Fruit fly (Drosophila melanogaster) whole organism: ENCODE results near the gene Pi4KIIalpha.

Source experiments
- CG8478 ChIP-seq: fragments of >200 bp; optimal IDR thresholded peaks from 2 replicates; lab custom pipeline; 2018; ENCODE audit warnings: inconsistent platforms
- Dll ChIP-seq: fragments of >200 bp; optimal IDR thresholded peaks from 2 replicates; lab custom pipeline; 2017
- EcR ChIP-seq, 2 experiments: fragments of >200 bp; optimal IDR thresholded peaks; 2 replicates each; lab custom pipeline; 2017; ENCODE audit warnings: missing biosample characterization in 2 of 2, missing genetic modification characterization in 2 of 2, missing genetic modification reagents in 2 of 2
- pan ChIP-seq: fragments of >200 bp; optimal IDR thresholded peaks from 2 replicates; lab custom pipeline; 2017
- psq ChIP-seq: fragments of >200 bp; optimal IDR thresholded peaks from 2 replicates; lab custom pipeline; 2017
- usp ChIP-seq: fragments of >200 bp; optimal IDR thresholded peaks from 2 replicates; lab custom pipeline; 2017; ENCODE audit warnings: missing biosample characterization, missing genetic modification characterization, mixed read lengths

Pi4KIIalpha gene

DNA sequence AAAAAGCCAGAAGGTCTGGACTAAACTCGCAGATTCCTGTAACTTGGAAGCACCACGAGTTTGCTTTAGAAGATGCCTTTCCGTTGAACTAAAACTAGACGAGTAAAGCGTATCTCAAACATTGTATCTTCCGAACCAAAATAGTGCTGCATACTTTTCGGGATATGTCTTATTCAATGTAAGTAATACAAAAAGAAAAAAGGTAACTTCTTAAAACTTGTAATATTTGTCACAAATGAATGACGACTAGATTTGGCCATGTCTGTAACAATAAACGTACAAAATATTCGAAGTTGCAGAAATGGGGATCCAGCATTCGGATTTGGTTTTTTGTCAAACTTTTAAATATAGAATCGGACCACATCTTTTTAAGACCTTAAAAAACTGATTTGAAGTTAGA, 31.4 kb upstream of the Pi4KIIalpha start:
- TF ChIP-seq psq (lab: Kevin White, UChicago) = no peak

DNA sequence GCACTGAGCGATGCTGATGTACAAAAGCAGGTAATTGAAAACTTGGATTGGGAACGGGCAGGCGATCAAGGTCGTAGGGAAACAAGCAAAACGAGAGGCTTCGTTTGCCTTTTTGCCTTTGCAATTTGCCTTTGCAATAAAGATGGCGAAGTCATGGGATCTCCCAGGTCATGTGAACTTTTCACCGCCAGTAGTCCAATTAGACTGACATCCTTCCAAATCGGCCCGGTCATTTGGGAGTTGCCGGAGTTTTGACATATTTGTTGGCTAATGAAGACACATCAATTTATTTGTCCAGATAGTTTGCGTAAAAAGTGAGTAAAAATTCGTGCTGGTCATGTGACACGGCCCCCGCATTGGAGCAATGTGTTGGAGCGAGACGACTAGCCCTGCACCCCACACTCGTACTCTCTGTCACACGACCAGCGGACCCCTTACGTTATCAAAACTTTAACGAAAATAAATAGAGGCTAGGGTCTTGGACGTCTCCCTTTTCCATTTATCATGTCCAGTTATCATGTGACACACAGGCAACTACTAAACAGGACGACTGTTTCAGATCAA, 28.6 kb upstream of the Pi4KIIalpha start:
- TF ChIP-seq usp (GFP tag; lab: Kevin White, UChicago) (no peak), CG8478 (lab: Kevin White, UChicago) (peak; percentile 49)

DNA sequence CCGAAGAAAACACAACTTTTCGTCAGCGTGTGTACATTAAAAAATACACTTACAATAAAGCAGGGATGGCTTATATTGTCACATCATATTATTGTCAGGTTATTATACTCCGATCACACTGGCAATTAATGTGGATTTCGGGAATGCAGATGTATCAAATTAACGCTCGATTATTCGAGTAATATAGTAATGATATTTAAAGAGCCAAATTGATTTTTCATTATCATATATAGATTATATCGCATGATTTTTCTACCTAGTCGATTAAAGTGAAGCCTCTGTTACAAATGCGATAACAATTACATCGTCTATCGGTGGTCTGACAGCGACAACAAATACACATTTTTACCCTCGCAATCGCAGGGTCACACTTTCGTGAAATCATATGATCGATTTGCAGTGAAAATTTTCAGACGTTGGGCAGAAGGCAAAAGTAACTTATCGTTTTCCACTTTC, 28.0 kb upstream of the Pi4KIIalpha start, which contains the start of the genes noi and Vha26:
noi (minus strand) TSS at position 62 of the 456 bp plus-strand sequence.
Vha26 (plus strand) TSS at position 366 of the 456 bp plus-strand sequence.
- TF ChIP-seq EcR (GFP tag; optimal IDR thresholded peaks at IDR 0.05; lab: Kevin White, UChicago) (no peak), CG8478 (lab: Kevin White, UChicago) (no peak), psq (lab: Kevin White, UChicago) (no peak), pan (lab: Kevin White, UChicago) (no peak), usp (GFP tag; lab: Kevin White, UChicago) (no peak), Dll (lab: Kevin White, UChicago) (no peak)

DNA sequence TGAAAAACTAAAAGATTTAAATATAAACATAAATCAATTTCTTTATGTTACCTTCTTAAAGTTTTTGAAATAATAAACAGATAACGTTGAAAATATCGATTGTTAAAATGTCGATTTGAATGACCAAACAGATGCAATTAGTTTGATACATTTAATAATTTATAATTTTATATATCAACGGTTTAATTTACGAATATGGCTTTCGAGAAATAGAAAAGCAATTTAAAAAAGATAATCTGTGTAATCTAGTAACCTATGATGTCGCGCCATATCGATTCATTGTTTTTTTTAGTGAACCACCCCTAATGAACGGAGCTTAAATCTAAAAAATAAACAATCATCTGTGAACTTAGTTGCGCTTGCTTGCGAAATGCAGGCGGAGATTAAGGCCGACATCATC, 25.1 kb upstream of the Pi4KIIalpha start, which contains the start of gene PolZ2:
PolZ2 (plus strand) TSS at position 301 of the 400 bp plus-strand sequence.
- TF ChIP-seq CG8478 (lab: Kevin White, UChicago) (no peak), EcR (GFP tag; optimal IDR thresholded peaks at IDR 0.05; lab: Kevin White, UChicago) (no peak), usp (GFP tag; lab: Kevin White, UChicago) (no peak), pan (lab: Kevin White, UChicago) (no peak), psq (lab: Kevin White, UChicago) (no peak), Dll (lab: Kevin White, UChicago) (no peak)

DNA sequence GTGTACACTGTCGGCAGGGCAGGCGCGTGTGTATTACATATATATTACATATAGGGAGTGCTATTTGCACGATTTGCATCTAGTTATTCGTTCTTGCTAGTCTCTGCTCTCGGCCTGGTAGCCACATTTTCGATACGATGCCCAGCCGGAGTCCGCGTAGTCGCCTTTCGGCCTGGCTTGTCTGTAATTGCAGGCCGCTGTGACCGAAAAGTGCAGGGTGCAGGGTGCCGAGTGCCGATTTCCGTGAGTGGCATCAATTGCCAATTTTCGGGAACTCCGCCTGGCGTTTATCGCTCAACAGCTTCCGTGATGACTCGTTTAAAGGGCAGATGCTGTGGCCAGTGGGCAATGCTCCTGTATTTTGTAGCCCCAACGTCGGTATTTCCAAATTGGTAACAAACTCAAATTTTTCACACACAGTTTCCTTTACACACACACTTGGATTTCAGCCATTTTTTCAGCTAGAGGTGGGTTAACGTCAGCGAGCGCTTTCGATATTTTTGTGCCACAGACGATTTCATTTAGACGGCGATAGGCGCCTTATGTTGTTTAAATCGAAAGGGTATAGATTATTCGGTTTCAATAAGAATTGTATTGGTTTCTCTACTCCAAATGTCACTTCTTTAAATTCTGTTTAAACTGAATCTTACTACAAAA, 24.5 kb upstream of the Pi4KIIalpha start, which contains the start of gene CG2926:
CG2926 (minus strand) TSS at position 518 of the 657 bp plus-strand sequence.
- no peak for TF ChIP-seq EcR (GFP tag; optimal IDR thresholded peaks at IDR 0.05; lab: Kevin White, UChicago)
- TF ChIP-seq Dll (lab: Kevin White, UChicago) = no peak
- no peak for TF ChIP-seq usp (GFP tag; lab: Kevin White, UChicago)
- TF ChIP-seq pan (lab: Kevin White, UChicago) = no peak
- no peak for TF ChIP-seq psq (lab: Kevin White, UChicago)
- no peak for TF ChIP-seq CG8478 (lab: Kevin White, UChicago)

DNA sequence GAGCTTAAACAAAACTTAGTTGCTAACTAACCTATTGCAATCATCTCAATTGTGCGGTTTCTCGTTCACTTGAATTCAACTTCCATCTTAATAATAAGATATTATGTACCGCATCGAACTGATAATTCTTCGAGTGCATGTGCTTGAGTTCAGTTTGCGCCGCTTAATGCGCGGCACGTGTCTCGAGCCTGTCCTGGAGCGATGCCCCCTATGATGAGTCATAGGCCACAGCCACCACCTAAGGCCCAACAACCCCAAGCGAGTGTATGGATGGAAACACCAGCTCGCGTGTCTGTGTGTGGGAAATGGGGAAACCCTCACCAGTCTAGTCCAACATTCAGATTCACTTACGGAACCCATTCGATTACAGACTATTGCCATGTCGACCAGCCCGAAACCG, 10.4 kb upstream of the Pi4KIIalpha start:
- no peak for TF ChIP-seq EcR (GFP tag; optimal IDR thresholded peaks at IDR 0.05; lab: Kevin White, UChicago)
- TF ChIP-seq Dll (lab: Kevin White, UChicago) = no peak
- no peak for TF ChIP-seq psq (lab: Kevin White, UChicago)
- TF ChIP-seq pan (lab: Kevin White, UChicago) = no peak
- TF ChIP-seq usp (GFP tag; lab: Kevin White, UChicago) = no peak
- TF ChIP-seq CG8478 (lab: Kevin White, UChicago) = no peak

DNA sequence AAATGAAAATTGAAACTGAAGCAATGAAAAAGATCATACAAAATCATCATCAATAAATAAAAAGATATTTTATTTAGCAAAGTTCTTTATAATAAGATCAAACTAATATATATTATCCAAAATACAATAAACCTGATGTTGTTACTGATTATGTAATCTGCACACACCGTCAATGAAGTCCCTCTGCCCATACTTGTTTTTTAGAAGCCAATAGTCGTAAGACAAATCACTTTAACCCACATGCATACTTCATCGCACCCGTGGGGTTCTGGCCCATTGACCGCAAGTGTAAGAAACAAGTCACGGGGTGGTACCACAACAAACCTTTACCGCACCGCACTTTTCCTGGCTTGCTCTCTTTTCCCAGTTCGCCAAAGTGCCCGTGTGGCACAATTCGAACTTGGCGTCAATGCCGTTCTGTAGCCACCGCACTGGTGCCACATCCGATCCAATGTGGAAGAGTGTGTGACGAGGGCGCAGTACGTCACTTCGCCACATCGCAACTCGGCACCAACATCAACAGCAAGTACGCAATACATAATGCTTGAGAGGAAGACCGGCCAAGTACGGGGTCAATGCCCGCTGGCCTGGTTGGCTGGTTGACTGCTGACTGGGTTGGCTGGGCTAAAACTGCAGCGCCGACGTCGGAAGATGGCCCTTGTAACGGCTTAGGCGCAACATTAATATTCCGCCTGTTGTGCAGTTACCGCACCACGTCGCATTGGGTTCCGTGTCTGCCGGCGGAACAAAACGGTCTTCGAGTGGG, 9.6 kb upstream of the Pi4KIIalpha start:
- TF ChIP-seq Dll (lab: Kevin White, UChicago) = no peak
- no peak for TF ChIP-seq CG8478 (lab: Kevin White, UChicago)
- TF ChIP-seq EcR (GFP tag; optimal IDR thresholded peaks at IDR 0.05; lab: Kevin White, UChicago) = peak in 1 of 2 experiments; percentile 75

DNA sequence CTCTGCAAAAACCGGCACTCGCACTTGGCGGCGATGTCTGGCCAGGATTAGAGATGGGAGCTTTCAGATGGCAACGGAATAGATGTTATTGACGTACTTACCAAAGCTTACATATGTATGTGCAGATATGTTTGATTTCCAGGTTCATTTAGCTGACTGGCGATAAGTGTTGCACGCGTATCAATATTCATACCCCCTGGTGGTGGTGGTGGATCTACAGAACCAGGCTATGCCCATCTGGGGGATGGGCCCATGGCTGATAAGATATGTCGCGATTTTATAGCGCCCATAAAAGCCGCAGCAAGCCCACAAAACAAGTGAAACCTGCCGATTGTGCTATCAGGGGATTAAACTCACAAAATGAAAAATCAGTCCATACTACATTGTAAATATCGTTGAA, 8.3 kb upstream of the Pi4KIIalpha start:
- TF ChIP-seq CG8478 (lab: Kevin White, UChicago) = no peak
- no peak for TF ChIP-seq pan (lab: Kevin White, UChicago)
- TF ChIP-seq psq (lab: Kevin White, UChicago) = no peak
- TF ChIP-seq Dll (lab: Kevin White, UChicago) = no peak
- no peak for TF ChIP-seq usp (GFP tag; lab: Kevin White, UChicago)
- TF ChIP-seq EcR (GFP tag; optimal IDR thresholded peaks at IDR 0.05; lab: Kevin White, UChicago) = no peak

DNA sequence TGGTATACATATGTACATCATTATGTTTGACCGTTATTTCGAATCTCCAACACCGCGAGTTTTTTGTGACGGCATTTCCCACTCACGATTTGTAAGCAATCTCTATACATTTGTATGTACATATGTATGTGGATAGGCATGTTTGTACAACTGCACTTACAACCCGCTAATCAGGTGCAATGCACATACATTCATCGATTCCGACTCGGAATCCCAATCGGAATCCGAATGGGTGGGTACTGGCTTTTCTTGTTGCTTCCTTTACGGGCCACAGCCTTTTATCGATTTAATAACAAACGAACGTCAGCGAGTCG, 7.9 kb upstream of the Pi4KIIalpha start:
- TF ChIP-seq psq (lab: Kevin White, UChicago) (no peak), usp (GFP tag; lab: Kevin White, UChicago) (no peak), EcR (GFP tag; optimal IDR thresholded peaks at IDR 0.05; lab: Kevin White, UChicago) (no peak), CG8478 (lab: Kevin White, UChicago) (no peak), Dll (lab: Kevin White, UChicago) (no peak), pan (lab: Kevin White, UChicago) (no peak)

DNA sequence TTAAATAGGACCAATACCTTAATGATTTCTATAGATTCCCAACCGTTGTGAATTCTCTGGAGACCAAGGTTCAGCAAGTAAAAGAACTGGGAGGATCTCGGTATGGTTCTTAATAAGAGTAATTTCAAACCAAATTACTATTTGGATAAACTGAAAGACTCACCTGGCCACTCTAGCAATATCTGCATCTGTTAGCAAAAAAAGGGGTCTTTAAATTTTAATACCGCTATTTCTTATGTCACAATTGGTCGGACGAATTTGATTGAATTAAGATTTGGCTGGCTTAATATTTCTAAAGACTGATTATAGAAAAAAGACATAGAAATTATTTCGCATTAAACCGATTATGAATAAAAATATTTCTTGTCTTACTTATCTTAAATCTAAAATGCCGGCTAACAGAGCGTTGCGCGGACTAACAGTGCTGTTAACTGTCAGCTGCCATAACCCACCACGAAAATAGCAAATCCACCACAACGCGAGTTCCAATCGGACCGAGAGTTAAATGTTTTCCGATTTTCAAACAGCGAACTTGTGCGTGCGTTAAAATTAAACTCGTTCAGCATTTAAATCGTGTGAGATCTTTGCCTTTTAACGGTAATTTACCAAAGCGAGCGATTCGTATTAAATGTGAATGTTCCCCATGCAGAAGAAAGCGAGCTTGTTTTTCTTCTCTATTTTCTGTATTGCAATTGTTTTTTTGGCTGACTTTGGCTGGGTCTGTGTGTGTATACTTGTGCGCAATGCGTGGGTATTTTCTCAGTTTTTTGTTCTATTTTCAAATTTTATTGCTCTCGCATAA, 7.4 kb upstream of the Pi4KIIalpha start, which contains the start of gene CRMP:
CRMP (plus strand) TSS at position 474 of the 802 bp plus-strand sequence.
- TF ChIP-seq usp (GFP tag; lab: Kevin White, UChicago) (no peak), EcR (GFP tag; optimal IDR thresholded peaks at IDR 0.05; lab: Kevin White, UChicago) (no peak), pan (lab: Kevin White, UChicago) (no peak), psq (lab: Kevin White, UChicago) (no peak), Dll (lab: Kevin White, UChicago) (no peak), CG8478 (lab: Kevin White, UChicago) (no peak)
